Fruit fly (Drosophila melanogaster): ENCODE measurements around the gene CG4935.

dm6 chr2L:16273439-16273838 lies 11.5 kb downstream of the CG4935 start:
- TF ChIP-seq CG17829 (tag; optimal IDR thresholded peaks at IDR 0.05), result no peak
- TF ChIP-seq HmgD (GFP tag; optimal IDR thresholded peaks at IDR 0.05), result no peak
- no peak for TF ChIP-seq CG10565 (GFP tag; optimal IDR thresholded peaks at IDR 0.05)
- no peak for TF ChIP-seq psq (GFP tag; optimal IDR thresholded peaks at IDR 0.05)
- TF ChIP-seq CG13287 (GFP tag; IDR thresholded peaks at IDR 0.05; ENCODE audit: partially characterized antibody), result no peak
